Worm (Caenorhabditis elegans): ENCODE data around the gene elo-2.

DNA sequence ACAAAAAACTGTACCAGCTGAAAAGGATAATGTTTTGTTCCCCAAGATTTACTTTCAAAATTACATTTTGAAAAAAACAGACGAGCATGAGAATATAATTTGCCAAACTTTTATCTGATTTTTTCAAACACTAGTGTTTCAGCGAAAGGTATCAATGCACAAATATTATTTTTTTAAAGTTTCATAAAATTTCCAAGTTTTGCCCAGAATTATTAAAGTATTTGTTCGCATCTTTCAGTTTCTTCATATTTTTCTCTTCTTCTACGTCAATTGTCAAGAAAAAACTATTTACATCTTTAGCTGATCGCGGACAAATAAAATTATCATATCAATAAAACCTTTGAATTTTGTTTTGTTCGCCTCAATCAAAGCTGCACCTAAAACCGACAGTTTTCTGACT, 30.2 kb downstream of the elo-2 start, which contains the start of gene C06A12.8:
- TF ChIP-seq ama-1 (optimal IDR thresholded peaks at IDR 0.05) (no peak), ets-7 (tag; optimal IDR thresholded peaks at IDR 0.05) (no peak), sea-1 (GFP tag; conservative IDR thresholded peaks at IDR 0.05) (no peak), tbx-11 (GFP tag; IDR thresholded peaks at IDR 0.05) (no peak), flt-1 (GFP tag; IDR thresholded peaks at IDR 0.05) (no peak), hnd-1 (tag; optimal IDR thresholded peaks at IDR 0.05) (no peak), B0310.2 (tag; optimal IDR thresholded peaks at IDR 0.05) (no peak), F13C5.2 (tag; optimal IDR thresholded peaks at IDR 0.05) (no peak), ceh-36 (tag; optimal IDR thresholded peaks at IDR 0.05) (no peak), tbx-37 (GFP tag; conservative IDR thresholded peaks at IDR 0.05) (no peak), ceh-13 (GFP tag; optimal IDR thresholded peaks at IDR 0.05) (no peak), scrt-1 (GFP tag; IDR thresholded peaks at IDR 0.05) (no peak), hmg-4 (GFP tag; optimal IDR thresholded peaks at IDR 0.05) (no peak), pes-1 (GFP tag; IDR thresholded peaks at IDR 0.05) (no peak)

Data from whole organism, early embryonic.